Fruit fly (Drosophila melanogaster): ENCODE measurements around the gene CG6138.
A peak's percentile ranks its signal among the peaks of the same experiment; 100 is the strongest.

CG6138 gene

dm6 chr2L:10526953-10527584 is 40.0 kb upstream of the CG6138 start, which contains the start of gene Lip4 (continued):
- TF ChIP-seq Mrtf (GFP tag; IDR thresholded peaks at IDR 0.05) (peak; percentile 53; the same call in 1 of the 3 replicates), emc (GFP tag; optimal IDR thresholded peaks at IDR 0.05) (no peak), Sry-β (GFP tag; optimal IDR thresholded peaks at IDR 0.05) (no peak), D19B (GFP tag; optimal IDR thresholded peaks at IDR 0.05) (peak; percentile 49), Opbp (GFP tag; IDR thresholded peaks at IDR 0.05; ENCODE audit: partially characterized antibody) (no peak), CG10543 (GFP tag; optimal IDR thresholded peaks at IDR 0.05) (no peak), esg (GFP tag; conservative IDR thresholded peaks at IDR 0.05) (peak; percentile 77), CG10209 (GFP tag; optimal IDR thresholded peaks at IDR 0.05) (peak; percentile 75), nom (GFP tag; optimal IDR thresholded peaks at IDR 0.05) (peak; percentile 42), CG11247 (GFP tag; IDR thresholded peaks at IDR 0.05) (no peak; the same call in 1 of the 2 replicates), Atf6 (GFP tag; IDR thresholded peaks at IDR 0.05) (no peak; the same call in 1 of the 2 replicates), CG6272 (GFP tag; IDR thresholded peaks at IDR 0.05) (peak; percentile 38; the same call in 1 of the 2 replicates), wor (GFP tag; IDR thresholded peaks at IDR 0.05) (peak; percentile 70), Bgb (GFP tag; IDR thresholded peaks at IDR 0.05; ENCODE audit: partially characterized antibody) (no peak), Fer3 (tag; optimal IDR thresholded peaks at IDR 0.05) (peak; percentile 74), nau (GFP tag; optimal IDR thresholded peaks at IDR 0.05) (peak; percentile 79), pita (GFP tag; optimal IDR thresholded peaks at IDR 0.05) (no peak), so (GFP tag; IDR thresholded peaks at IDR 0.05) (peak; percentile 76; the same call in 2 of the 3 replicates), CG34422 (GFP tag; IDR thresholded peaks at IDR 0.05) (peak; percentile 69; the same call in 2 of the 3 replicates), CG2889 (GFP tag; IDR thresholded peaks at IDR 0.05) (0 out of 3 replicates have a peak, but pooled peaks have one; percentile 10), ind (GFP tag; optimal IDR thresholded peaks at IDR 0.05) (peak; percentile 76), prd (optimal IDR thresholded peaks at IDR 0.05) (no peak), prd (GFP tag; IDR thresholded peaks at IDR 0.05) (peak; percentile 86), fd96Cb (tag; optimal IDR thresholded peaks at IDR 0.05) (peak; percentile 59), CG14441 (GFP tag; IDR thresholded peaks at IDR 0.05) (peak; percentile 82), BEAF-32 (GFP tag; optimal IDR thresholded peaks at IDR 0.05) (no peak), TFAM (GFP tag; optimal IDR thresholded peaks at IDR 0.05) (no peak), CG8281 (tag; optimal IDR thresholded peaks at IDR 0.05) (peak; percentile 29), Hr3 (GFP tag; optimal IDR thresholded peaks at IDR 0.05) (peak; percentile 58), fd3F (GFP tag; optimal IDR thresholded peaks at IDR 0.05) (peak; percentile 79), CG15514 (GFP tag; optimal IDR thresholded peaks at IDR 0.05) (peak; percentile 61), Bteb2 (GFP tag; optimal IDR thresholded peaks at IDR 0.05) (peak; percentile 67), CG2202 (tag; optimal IDR thresholded peaks at IDR 0.05) (peak; percentile 13), Dll (GFP tag; IDR thresholded peaks at IDR 0.05; ENCODE audit: partially characterized antibody) (no peak), p53 (GFP tag; optimal IDR thresholded peaks at IDR 0.05) (no peak), Doc2 (GFP tag; IDR thresholded peaks at IDR 0.05) (no peak), CG12659 (GFP tag; optimal IDR thresholded peaks at IDR 0.05) (peak; percentile 82), Fer2 (tag; optimal IDR thresholded peaks at IDR 0.05) (peak; percentile 38), CG17359 (tag; optimal IDR thresholded peaks at IDR 0.05) (peak; percentile 71), MTF-1 (GFP tag; optimal IDR thresholded peaks at IDR 0.05; ENCODE audit: borderline replicate concordance) (no peak), pho (GFP tag; optimal IDR thresholded peaks at IDR 0.05) (peak; percentile 34), tin (GFP tag; optimal IDR thresholded peaks at IDR 0.05) (peak; percentile 64), Elba2 (GFP tag; optimal IDR thresholded peaks at IDR 0.05) (no peak), schlank (tag; optimal IDR thresholded peaks at IDR 0.05) (peak; percentile 14), CG6765 (GFP tag; optimal IDR thresholded peaks at IDR 0.05) (peak; percentile 72), CG5953 (GFP tag; IDR thresholded peaks at IDR 0.05) (peak; percentile 69), CG7987 (GFP tag; optimal IDR thresholded peaks at IDR 0.05) (peak; percentile 47), CG3995 (GFP tag; optimal IDR thresholded peaks at IDR 0.05) (peak; percentile 7), CHES-1-like (GFP tag; optimal IDR thresholded peaks at IDR 0.05) (peak; percentile 43)

Data from whole organism, embryonic.